Worm (Caenorhabditis elegans): Measurements from ENCODE around the gene C14A4.6.

DNA sequence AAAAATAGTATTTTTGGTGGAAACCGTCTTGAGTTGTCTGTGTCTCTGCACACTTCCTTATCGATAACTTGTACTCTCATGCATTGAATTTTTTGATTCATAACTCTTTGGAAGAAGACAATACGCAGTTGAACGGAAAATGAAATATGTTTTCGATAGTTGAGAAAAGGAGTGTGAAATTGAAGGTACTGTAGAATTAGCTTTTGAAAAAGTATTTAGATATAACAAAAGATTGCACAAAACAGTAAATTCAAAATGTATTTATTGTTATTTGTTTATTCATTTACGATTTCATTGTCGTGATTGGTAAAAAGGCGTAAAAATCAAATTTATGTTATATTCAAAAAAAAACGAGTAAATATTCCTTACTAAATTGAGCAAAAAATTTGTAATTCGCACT is 1.9 kb upstream of the C14A4.6 start, which contains the start of gene C14A4.7:
- TF ChIP-seq dmd-4 (tag; optimal IDR thresholded peaks at IDR 0.05; ENCODE audit: borderline replicate concordance) (no peak), pha-4 (tag; optimal IDR thresholded peaks at IDR 0.05) (no peak)

Measured in whole organism, late embryonic.